Worm (Caenorhabditis elegans) whole organism, L2 larva: ENCODE results near the gene algn-6.

ENCODE experiments used
- C34F6.9 ChIP-seq: fragments of 150-350 bp; optimal IDR thresholded peaks from 2 replicates; lab custom pipeline; 2014; ENCODE audit warnings: missing biosample characterization, missing genetic modification characterization
- F13H6.1 ChIP-seq: sonication (generic microtip); optimal IDR thresholded peaks from 2 replicates; lab custom pipeline; 2016; ENCODE audit warnings: missing genetic modification characterization, missing compliant biosample characterization
- R02D3.7 ChIP-seq: fragments of 150-350 bp; optimal IDR thresholded peaks from 2 replicates; lab custom pipeline; 2014; ENCODE audit warnings: missing biosample characterization, missing genetic modification characterization
- Y55F3AM.14 ChIP-seq: fragments of 200-800 bp; sonication (Bioruptor generic); optimal IDR thresholded peaks from 2 replicates; lab custom pipeline; 2018; ENCODE audit warnings: mild to moderate bottlenecking, missing genetic modification characterization, missing compliant biosample characterization
- ZK546.5 ChIP-seq: sonication (generic microtip); optimal IDR thresholded peaks from 2 replicates; lab custom pipeline; 2017; ENCODE audit warnings: missing biosample characterization, missing genetic modification characterization
- alr-1 ChIP-seq: fragments of 150-350 bp; optimal IDR thresholded peaks from 2 replicates; lab custom pipeline; 2014; ENCODE audit warnings: missing biosample characterization, missing genetic modification characterization
- aly-2 ChIP-seq: fragments of 150-350 bp; optimal IDR thresholded peaks from 2 replicates; lab custom pipeline; 2014; ENCODE audit warnings: missing biosample characterization, missing genetic modification characterization
- ceh-16 ChIP-seq: fragments of 150-350 bp; optimal IDR thresholded peaks from 2 replicates; lab custom pipeline; 2014; ENCODE audit warnings: missing biosample characterization, missing genetic modification characterization
- ceh-82 ChIP-seq: fragments of 150-350 bp; optimal IDR thresholded peaks from 2 replicates; lab custom pipeline; 2014; ENCODE audit warnings: missing biosample characterization, missing genetic modification characterization
- crh-2 ChIP-seq: sonication (generic microtip); optimal IDR thresholded peaks from 2 replicates; lab custom pipeline; 2017; ENCODE audit warnings: missing biosample characterization, missing genetic modification characterization
- dmd-4 ChIP-seq: sonication (generic microtip); optimal IDR thresholded peaks from 2 replicates; lab custom pipeline; 2017; ENCODE audit warnings: missing biosample characterization, missing genetic modification characterization
- egl-27 ChIP-seq: sonication (generic microtip); optimal IDR thresholded peaks from 3 replicates; lab custom pipeline; 2017; ENCODE audit warnings: missing biosample characterization, missing genetic modification reagents, missing genetic modification characterization
- elt-1 ChIP-seq: fragments of 150-350 bp; optimal IDR thresholded peaks from 2 replicates; lab custom pipeline; 2014; ENCODE audit warnings: missing biosample characterization, missing genetic modification characterization
- elt-3 ChIP-seq: sonication (generic microtip); optimal IDR thresholded peaks from 2 replicates; lab custom pipeline; 2017; ENCODE audit warnings: missing biosample characterization, missing genetic modification characterization
- fos-1 ChIP-seq: fragments of 150-350 bp; optimal IDR thresholded peaks from 2 replicates; lab custom pipeline; 2014; ENCODE audit warnings: missing biosample characterization, missing genetic modification characterization
- lin-11 ChIP-seq: fragments of 150-350 bp; sonication (generic microtip); optimal IDR thresholded peaks from 2 replicates; lab custom pipeline; 2014; ENCODE audit warnings: missing biosample characterization, missing genetic modification characterization, inconsistent platforms, mixed read lengths
- lin-13 ChIP-seq: fragments of 150-350 bp; optimal IDR thresholded peaks from 2 replicates; lab custom pipeline; 2014; ENCODE audit warnings: missing biosample characterization, missing genetic modification reagents, missing genetic modification characterization
- lin-39 ChIP-seq: fragments of 150-350 bp; optimal IDR thresholded peaks from 2 replicates; lab custom pipeline; 2014; ENCODE audit warnings: missing biosample characterization, missing genetic modification reagents, missing genetic modification characterization
- lsy-2 ChIP-seq, 2 experiments: fragments of 150-350 bp in 1 of 2; sonication (generic microtip) in 1 of 2; optimal IDR thresholded peaks; 2 replicates each; lab custom pipeline; 2014 to 2017; ENCODE audit warnings: missing biosample characterization in 2 of 2, missing genetic modification characterization in 2 of 2
- mab-5 ChIP-seq: fragments of 150-350 bp; optimal IDR thresholded peaks from 2 replicates; lab custom pipeline; 2014; ENCODE audit warnings: missing biosample characterization, missing genetic modification characterization
- mbf-1 ChIP-seq: sonication (generic microtip); optimal IDR thresholded peaks from 2 replicates; lab custom pipeline; 2017; ENCODE audit warnings: missing biosample characterization, missing genetic modification characterization
- mdl-1 ChIP-seq, 2 experiments: fragments of 150-350 bp in 1 of 2; sonication (generic microtip) in 1 of 2; optimal IDR thresholded peaks; 2 replicates each; lab custom pipeline; 2017; ENCODE audit warnings: missing biosample characterization in 2 of 2, missing genetic modification characterization in 2 of 2
- nhr-11 ChIP-seq: fragments of 150-350 bp; optimal IDR thresholded peaks from 2 replicates; lab custom pipeline; 2014; ENCODE audit warnings: missing biosample characterization, missing genetic modification characterization
- nhr-129 ChIP-seq: fragments of 150-350 bp; optimal IDR thresholded peaks from 2 replicates; lab custom pipeline; 2014; ENCODE audit warnings: missing biosample characterization, missing genetic modification characterization
- nhr-21 ChIP-seq: fragments of 150-350 bp; optimal IDR thresholded peaks from 2 replicates; lab custom pipeline; 2014; ENCODE audit warnings: missing biosample characterization, missing genetic modification characterization
- nhr-23 ChIP-seq: fragments of 150-350 bp; optimal IDR thresholded peaks from 2 replicates; lab custom pipeline; 2014; ENCODE audit warnings: missing biosample characterization, missing genetic modification reagents, missing genetic modification characterization
- nhr-237 ChIP-seq: fragments of 150-350 bp; optimal IDR thresholded peaks from 2 replicates; lab custom pipeline; 2014; ENCODE audit warnings: missing biosample characterization, missing genetic modification characterization
- nhr-25 ChIP-seq: fragments of 150-350 bp; sonication (generic microtip); optimal IDR thresholded peaks from 3 replicates; lab custom pipeline; 2014; ENCODE audit warnings: missing biosample characterization, missing genetic modification characterization
- nhr-6 ChIP-seq: fragments of 150-350 bp; optimal IDR thresholded peaks from 2 replicates; lab custom pipeline; 2014; ENCODE audit warnings: missing biosample characterization, missing genetic modification characterization
- nhr-77 ChIP-seq: fragments of 150-350 bp; optimal IDR thresholded peaks from 2 replicates; lab custom pipeline; 2014; ENCODE audit warnings: missing biosample characterization, missing genetic modification characterization
- peb-1 ChIP-seq: fragments of 150-350 bp; optimal IDR thresholded peaks from 2 replicates; lab custom pipeline; 2014; ENCODE audit warnings: missing biosample characterization, missing genetic modification characterization
- sem-4 ChIP-seq: fragments of 150-350 bp; optimal IDR thresholded peaks from 2 replicates; lab custom pipeline; 2014; ENCODE audit warnings: missing biosample characterization, missing genetic modification reagents, missing genetic modification characterization
- skn-1 ChIP-seq: sonication (generic microtip); optimal IDR thresholded peaks from 2 replicates; lab custom pipeline; 2017; ENCODE audit warnings: missing biosample characterization, missing genetic modification characterization
- sma-3 ChIP-seq: sonication (generic microtip); optimal IDR thresholded peaks from 2 replicates; lab custom pipeline; 2016; ENCODE audit warnings: missing genetic modification reagents, missing genetic modification characterization, missing compliant biosample characterization
- sma-9 ChIP-seq, 2 experiments: fragments of 150-350 bp in 1 of 2; sonication (generic microtip) in 1 of 2; optimal IDR thresholded peaks; 2 replicates each; lab custom pipeline; 2014 to 2016; ENCODE audit warnings: missing genetic modification characterization in 2 of 2, mild to moderate bottlenecking in 1 of 2, missing biosample characterization in 1 of 2, missing compliant biosample characterization in 1 of 2, missing genetic modification reagents in 1 of 2, moderate library complexity in 1 of 2
- snpc-4 ChIP-seq: fragments of 150-350 bp; optimal IDR thresholded peaks from 2 replicates; lab custom pipeline; 2014; ENCODE audit warnings: missing biosample characterization, missing genetic modification characterization
- unc-39 ChIP-seq: fragments of 150-350 bp; optimal IDR thresholded peaks from 2 replicates; lab custom pipeline; 2014; ENCODE audit warnings: missing biosample characterization, missing genetic modification characterization
- unc-55 ChIP-seq: fragments of 150-350 bp; sonication (generic microtip); optimal IDR thresholded peaks from 3 replicates; lab custom pipeline; 2014; ENCODE audit warnings: missing biosample characterization, missing genetic modification reagents, missing genetic modification characterization
- unc-62 ChIP-seq: fragments of 150-350 bp; optimal IDR thresholded peaks from 2 replicates; lab custom pipeline; 2014; ENCODE audit warnings: missing biosample characterization, missing genetic modification reagents, missing genetic modification characterization
- zag-1 ChIP-seq: fragments of 150-350 bp; optimal IDR thresholded peaks from 2 replicates; lab custom pipeline; 2014; ENCODE audit warnings: missing biosample characterization, missing genetic modification characterization
- ztf-11 ChIP-seq: sonication (generic microtip); optimal IDR thresholded peaks from 2 replicates; lab custom pipeline; 2017; ENCODE audit warnings: missing biosample characterization, missing genetic modification characterization
- ztf-4 ChIP-seq: fragments of 150-350 bp; optimal IDR thresholded peaks from 2 replicates; lab custom pipeline; 2014; ENCODE audit warnings: missing biosample characterization, missing genetic modification characterization

The algn-6 gene

DNA sequence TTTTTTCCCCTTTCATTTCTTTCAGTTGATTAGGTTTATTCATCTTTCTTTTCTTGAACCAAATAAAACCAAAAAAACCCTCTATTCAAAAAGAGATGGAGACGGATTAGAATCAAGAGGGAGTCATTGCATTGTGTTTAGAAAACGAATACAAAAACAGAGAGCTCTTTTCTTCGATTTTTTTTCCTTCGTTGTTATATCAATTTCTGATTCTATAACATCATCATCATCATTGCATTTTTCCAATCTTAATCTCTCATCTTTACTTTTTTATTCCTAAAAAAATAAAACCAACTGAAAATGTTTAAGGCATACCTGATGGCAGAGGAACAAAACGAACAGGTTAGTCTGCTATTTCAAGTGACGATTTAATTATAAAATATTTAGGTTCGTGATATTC, 19.2 kb downstream of the algn-6 start, which contains the start of gene T05H10.8:
Gene T05H10.8 (plus strand): TSS at position 301 of the 400 bp plus-strand sequence.
- TF ChIP-seq ZK546.5 (no peak), unc-55 (GFP tag; lab: Kevin White, UChicago) (no peak), lin-11 (tag; lab: Kevin White, UChicago) (no peak), dmd-4 (no peak), skn-1 (no peak), ceh-82 (no peak), nhr-6 (tag; lab: Kevin White, UChicago) (no peak), elt-1 (no peak), lsy-2 (tag; optimal IDR thresholded peaks at IDR 0.05; lab: Kevin White, UChicago) (no peak), ztf-11 (tag; lab: Kevin White, UChicago) (no peak), mbf-1 (tag; lab: Kevin White, UChicago) (no peak), nhr-21 (tag; lab: Kevin White, UChicago) (no peak), sem-4 (no peak), fos-1 (no peak), nhr-11 (tag; lab: Kevin White, UChicago) (no peak), lin-13 (GFP tag; lab: Kevin White, UChicago) (no peak), nhr-25 (tag; lab: Kevin White, UChicago) (no peak), alr-1 (tag; lab: Kevin White, UChicago) (no peak)
- TF ChIP-seq, all 48 proteins: peak for 0

DNA sequence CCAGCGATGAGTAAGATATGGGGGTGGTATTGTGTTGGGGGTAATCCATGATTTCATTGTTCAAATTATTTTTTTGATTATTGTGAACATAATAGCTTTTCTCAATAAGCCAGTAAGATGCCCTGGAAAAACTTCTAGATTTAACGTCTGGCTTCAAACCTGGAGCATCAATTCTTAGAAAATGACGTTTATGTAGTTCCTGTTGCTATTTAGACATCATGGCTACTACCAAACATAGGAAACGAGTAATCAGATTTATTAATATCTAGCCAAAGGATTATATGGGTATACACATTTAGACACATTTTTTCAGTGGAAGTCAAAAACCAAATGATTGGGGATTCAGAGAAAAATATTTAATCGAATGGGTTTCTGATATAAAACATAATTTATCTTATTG, 19.9 kb downstream of the algn-6 start:
- TF ChIP-seq aly-2 (tag; lab: Kevin White, UChicago) (no peak), unc-39 (tag; lab: Kevin White, UChicago) (no peak), nhr-21 (tag; lab: Kevin White, UChicago) (peak; percentile 24), unc-62 (GFP tag; lab: Kevin White, UChicago) (no peak), peb-1 (no peak), nhr-25 (tag; lab: Kevin White, UChicago) (no peak), ztf-4 (tag; lab: Kevin White, UChicago) (no peak), sma-3 (no peak), elt-3 (tag; lab: Kevin White, UChicago) (no peak), mab-5 (no peak), elt-1 (no peak), nhr-23 (tag; lab: Kevin White, UChicago) (no peak), nhr-237 (tag; lab: Kevin White, UChicago) (no peak), ceh-82 (no peak), sma-9 (GFP tag; optimal IDR thresholded peaks at IDR 0.05; lab: Kevin White, UChicago) (peak; percentile 18), sma-9 (tag; optimal IDR thresholded peaks at IDR 0.05; lab: Kevin White, UChicago) (no peak), nhr-6 (tag; lab: Kevin White, UChicago) (no peak)

DNA sequence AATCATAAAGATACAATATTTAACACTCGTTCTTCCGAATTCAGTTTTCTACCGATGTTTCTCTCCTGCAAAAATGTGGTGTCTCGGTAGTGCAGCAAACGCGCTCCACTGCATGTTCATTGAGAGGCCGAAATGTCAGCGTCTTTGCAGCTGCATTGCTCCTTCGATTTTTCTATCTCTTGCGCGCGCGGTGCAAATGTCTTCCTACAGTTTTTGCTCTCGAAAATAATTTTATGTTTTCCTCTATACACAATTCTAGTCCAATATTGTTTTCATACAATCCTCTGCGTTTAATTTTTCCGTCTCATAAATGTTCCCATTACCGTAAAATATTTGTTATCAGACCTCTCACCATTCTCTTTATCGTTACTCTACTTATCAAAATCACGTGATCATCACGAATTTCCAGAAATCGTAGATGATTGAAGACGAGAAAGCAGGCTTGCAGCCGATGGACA, 22.8 kb downstream of the algn-6 start, which contains the start of gene ufd-2:
Gene ufd-2 (plus strand): TSS at position 408 of the 458 bp plus-strand sequence.
- TF ChIP-seq ztf-11 (tag; lab: Kevin White, UChicago) (no peak), ceh-82 (no peak), lin-39 (tag; lab: Kevin White, UChicago) (no peak), nhr-25 (tag; lab: Kevin White, UChicago) (no peak), egl-27 (tag; lab: Kevin White, UChicago) (no peak), nhr-77 (tag; lab: Kevin White, UChicago) (no peak), ceh-16 (tag; lab: Kevin White, UChicago) (no peak), mbf-1 (tag; lab: Kevin White, UChicago) (no peak), mdl-1 (tag; optimal IDR thresholded peaks at IDR 0.05; lab: Kevin White, UChicago) (no peak), Y55F3AM.14 (peak; percentile 21), unc-62 (GFP tag; lab: Kevin White, UChicago) (no peak), sma-9 (GFP tag; optimal IDR thresholded peaks at IDR 0.05; lab: Kevin White, UChicago) (peak; percentile 52), sma-9 (tag; optimal IDR thresholded peaks at IDR 0.05; lab: Kevin White, UChicago) (no peak), snpc-4 (tag; lab: Kevin White, UChicago) (peak; percentile 41), nhr-237 (tag; lab: Kevin White, UChicago) (no peak), fos-1 (peak; percentile 60), zag-1 (peak; percentile 23), lin-11 (tag; lab: Kevin White, UChicago) (peak; percentile 53), nhr-6 (tag; lab: Kevin White, UChicago) (peak; percentile 4), lin-13 (GFP tag; lab: Kevin White, UChicago) (peak; percentile 70), lsy-2 (tag; optimal IDR thresholded peaks at IDR 0.05; lab: Kevin White, UChicago) (peak; percentile 28 to 85), crh-2 (peak; percentile 75), unc-55 (GFP tag; lab: Kevin White, UChicago) (peak; percentile 79), R02D3.7 (tag; lab: Kevin White, UChicago) (no peak), C34F6.9 (tag; lab: Kevin White, UChicago) (peak; percentile 89), sma-3 (peak; percentile 64), elt-3 (tag; lab: Kevin White, UChicago) (no peak), nhr-129 (peak; percentile 87), ztf-4 (tag; lab: Kevin White, UChicago) (no peak), F13H6.1 (peak; percentile 72), alr-1 (tag; lab: Kevin White, UChicago) (no peak), nhr-21 (tag; lab: Kevin White, UChicago) (peak; percentile 25), skn-1 (no peak)
